Worm (Caenorhabditis elegans) whole organism, L4 larva: ENCODE data around the gene gfi-1.

Experiments used
- Y105C5A.15 ChIP-seq: fragments of 200-800 bp; sonication (Bioruptor generic); IDR thresholded peaks from 2 replicates; pipeline ENCODE4 v1.3.6; 2022; ENCODE audit warnings: missing genetic modification characterization, missing compliant biosample characterization
- ceh-28 ChIP-seq: fragments of 150-350 bp; optimal IDR thresholded peaks from 2 replicates; lab custom pipeline; 2014; ENCODE audit warnings: missing biosample characterization, missing genetic modification reagents, missing genetic modification characterization
- ceh-44 ChIP-seq: fragments of 200-800 bp; sonication (Bioruptor generic); IDR thresholded peaks from 2 replicates; pipeline ENCODE4 v1.3.6; 2022; ENCODE audit warnings: missing genetic modification reagents, missing genetic modification characterization, missing compliant biosample characterization
- ceh-82 ChIP-seq: sonication (generic microtip); optimal IDR thresholded peaks from 2 replicates; lab custom pipeline; 2017; ENCODE audit warnings: missing biosample characterization, missing genetic modification characterization
- dmd-8 ChIP-seq: fragments of 200-800 bp; sonication (Bioruptor generic); IDR thresholded peaks from 2 replicates; pipeline ENCODE4 v1.3.6; 2022; ENCODE audit warnings: missing genetic modification characterization, missing compliant biosample characterization
- mep-1 ChIP-seq: fragments of 150-350 bp; sonication (generic microtip); optimal IDR thresholded peaks from 3 replicates; lab custom pipeline; 2014; ENCODE audit warnings: missing biosample characterization, missing genetic modification characterization
- nhr-76 ChIP-seq: fragments of 150-350 bp; optimal IDR thresholded peaks from 2 replicates; lab custom pipeline; 2014; ENCODE audit warnings: missing biosample characterization, missing genetic modification characterization
- snpc-4 ChIP-seq: fragments of 150-350 bp; optimal IDR thresholded peaks from 2 replicates; lab custom pipeline; 2014; ENCODE audit warnings: missing biosample characterization, missing genetic modification characterization
- tag-97 ChIP-seq: fragments of 200-800 bp; sonication (Bioruptor generic); IDR thresholded peaks from 2 replicates; pipeline ENCODE4 v1.3.6; 2022; ENCODE audit warnings: missing genetic modification characterization, missing compliant biosample characterization
- unc-130 ChIP-seq: sonication (generic microtip); optimal IDR thresholded peaks from 2 replicates; lab custom pipeline; 2016; ENCODE audit warnings: missing genetic modification reagents, missing genetic modification characterization, missing compliant biosample characterization
- unc-39 ChIP-seq: sonication (generic microtip); optimal IDR thresholded peaks from 2 replicates; lab custom pipeline; 2017; ENCODE audit warnings: missing biosample characterization, missing genetic modification characterization
- unc-62 ChIP-seq, 3 experiments: fragments of 150-350 bp in 1 of 3; sonication (generic microtip); optimal IDR thresholded peaks in 2 of 3; peaks in 1 of 3; 1 replicate in 1 of 3; 2 replicates in 2 of 3; lab custom pipeline; 2014 to 2017; ENCODE audit warnings: missing biosample characterization in 3 of 3, missing genetic modification characterization in 3 of 3, missing genetic modification reagents in 3 of 3, missing genotype in 1 of 3

DNA sequence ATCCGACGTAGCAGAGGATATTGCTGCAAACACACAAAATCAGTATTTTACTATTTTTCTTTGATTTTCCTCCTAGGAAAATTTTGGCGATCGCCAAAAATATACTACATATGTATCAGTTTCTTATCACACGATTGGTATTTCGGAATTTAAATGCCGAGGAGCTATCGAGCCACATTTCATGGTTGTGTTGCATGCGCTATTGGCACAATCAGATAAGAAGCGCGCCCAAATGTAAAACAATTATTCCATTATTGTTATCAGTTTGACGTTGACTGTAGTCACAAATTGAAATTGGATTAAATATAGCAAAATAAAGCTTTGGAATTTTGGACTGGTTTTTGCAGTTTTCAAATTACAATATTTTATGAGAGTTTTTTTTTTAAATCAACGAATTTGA, 809 bp downstream of the gfi-1 start:
- no peak for TF ChIP-seq Y105C5A.15 (GFP tag; lab: Robert Waterston, UW)
- no peak for TF ChIP-seq unc-130 (GFP tag; lab: Kevin White, UChicago)
- TF ChIP-seq dmd-8 (GFP tag; lab: Robert Waterston, UW): no peak
- no peak for TF ChIP-seq snpc-4 (tag; lab: Kevin White, UChicago)
- TF ChIP-seq mep-1 (tag; lab: Kevin White, UChicago): no peak
- no peak for TF ChIP-seq ceh-28
- TF ChIP-seq ceh-82 (tag; lab: Kevin White, UChicago): no peak
- no peak for TF ChIP-seq unc-62 (GFP tag; optimal IDR thresholded peaks at IDR 0.05 in 1 of 2; lab: Kevin White, UChicago)
- no peak for TF ChIP-seq unc-62 (tag; optimal IDR thresholded peaks at IDR 0.05; lab: Kevin White, UChicago)
- TF ChIP-seq nhr-76 (tag; lab: Kevin White, UChicago): no peak
- TF ChIP-seq ceh-44 (GFP tag; lab: Robert Waterston, UW): no peak
- no peak for TF ChIP-seq unc-39
- TF ChIP-seq tag-97 (GFP tag; lab: Robert Waterston, UW): no peak
